Worm (Caenorhabditis elegans) whole organism, late embryonic: Measurements from ENCODE around the gene F54B11.11.

ENCODE experiments used
- K09A11.1 ChIP-seq: sonication (generic microtip); optimal IDR thresholded peaks from 2 replicates; lab custom pipeline; 2017; ENCODE audit warnings: antibody characterized with exemption, mild to moderate bottlenecking, missing genetic modification characterization, missing compliant biosample characterization; ENCODE audit not compliant: insufficient read depth
- ceh-34 ChIP-seq: sonication (generic microtip); optimal IDR thresholded peaks from 2 replicates; lab custom pipeline; 2016; ENCODE audit warnings: mild to moderate bottlenecking, missing genetic modification characterization, missing compliant biosample characterization
- fkh-6 ChIP-seq: sonication (generic microtip); optimal IDR thresholded peaks from 2 replicates; lab custom pipeline; 2016; ENCODE audit warnings: missing genetic modification characterization, missing compliant biosample characterization
- hlh-15 ChIP-seq: sonication (generic microtip); optimal IDR thresholded peaks from 2 replicates; lab custom pipeline; 2016; ENCODE audit warnings: missing genetic modification characterization, missing compliant biosample characterization
- nhr-11 ChIP-seq: fragments of 150-350 bp; optimal IDR thresholded peaks from 2 replicates; lab custom pipeline; 2014; ENCODE audit warnings: missing biosample characterization, missing genetic modification characterization
- nhr-232 ChIP-seq: sonication (generic microtip); optimal IDR thresholded peaks from 2 replicates; lab custom pipeline; 2016; ENCODE audit warnings: missing genetic modification characterization, missing compliant biosample characterization
- pqm-1 ChIP-seq: sonication (generic microtip); optimal IDR thresholded peaks from 2 replicates; lab custom pipeline; 2016; ENCODE audit warnings: missing genetic modification characterization, missing compliant biosample characterization
- sox-2 ChIP-seq: fragments of 200-800 bp; sonication (Bioruptor generic); IDR thresholded peaks from 2 replicates; pipeline ENCODE4 v1.3.6; 2022; ENCODE audit warnings: missing genetic modification reagents, missing genetic modification characterization, missing compliant biosample characterization

- TF ChIP-seq pqm-1 (tag; lab: Kevin White, UChicago) (no peak), ceh-34 (tag; lab: Kevin White, UChicago) (no peak), nhr-232 (tag; lab: Kevin White, UChicago) (no peak), hlh-15 (tag; lab: Kevin White, UChicago) (no peak), sox-2 (GFP tag; lab: Robert Waterston, UW) (no peak), nhr-11 (tag; lab: Kevin White, UChicago) (no peak), fkh-6 (tag; lab: Kevin White, UChicago) (no peak), K09A11.1 (tag; lab: Kevin White, UChicago) (no peak)
Measured at ce11 chrX:13574029-13574428, 4.6 kb upstream of the F54B11.11 start.
